Worm (Caenorhabditis elegans) whole organism, L3 larva: ENCODE measurements around the gene Y57G11C.20.

ENCODE experiments used
- ama-1 ChIP-seq: fragments of 150-350 bp; optimal IDR thresholded peaks from 2 replicates; lab custom pipeline; 2018
- fkh-10 ChIP-seq: sonication (generic microtip); optimal IDR thresholded peaks from 2 replicates; lab custom pipeline; 2017; ENCODE audit warnings: missing biosample characterization, missing genetic modification reagents, missing genetic modification characterization
- nhr-12 ChIP-seq: fragments of 150-350 bp; optimal IDR thresholded peaks from 2 replicates; lab custom pipeline; 2014; ENCODE audit warnings: missing biosample characterization, missing genetic modification characterization
- nhr-237 ChIP-seq: fragments of 150-350 bp; optimal IDR thresholded peaks from 2 replicates; lab custom pipeline; 2014; ENCODE audit warnings: missing biosample characterization, missing genetic modification characterization
- pha-4 ChIP-seq: fragments of 150-350 bp; optimal IDR thresholded peaks from 2 replicates; lab custom pipeline; 2014; ENCODE audit warnings: missing biosample characterization, missing genetic modification reagents, missing genetic modification characterization
- snpc-4 ChIP-seq: fragments of 150-350 bp; optimal IDR thresholded peaks from 2 replicates; lab custom pipeline; 2014; ENCODE audit warnings: missing biosample characterization, missing genetic modification characterization
- unc-62 ChIP-seq: fragments of 150-350 bp; sonication (generic microtip); optimal IDR thresholded peaks from 4 replicates; lab custom pipeline; 2014; ENCODE audit warnings: missing biosample characterization, missing genetic modification reagents, missing genetic modification characterization

DNA sequence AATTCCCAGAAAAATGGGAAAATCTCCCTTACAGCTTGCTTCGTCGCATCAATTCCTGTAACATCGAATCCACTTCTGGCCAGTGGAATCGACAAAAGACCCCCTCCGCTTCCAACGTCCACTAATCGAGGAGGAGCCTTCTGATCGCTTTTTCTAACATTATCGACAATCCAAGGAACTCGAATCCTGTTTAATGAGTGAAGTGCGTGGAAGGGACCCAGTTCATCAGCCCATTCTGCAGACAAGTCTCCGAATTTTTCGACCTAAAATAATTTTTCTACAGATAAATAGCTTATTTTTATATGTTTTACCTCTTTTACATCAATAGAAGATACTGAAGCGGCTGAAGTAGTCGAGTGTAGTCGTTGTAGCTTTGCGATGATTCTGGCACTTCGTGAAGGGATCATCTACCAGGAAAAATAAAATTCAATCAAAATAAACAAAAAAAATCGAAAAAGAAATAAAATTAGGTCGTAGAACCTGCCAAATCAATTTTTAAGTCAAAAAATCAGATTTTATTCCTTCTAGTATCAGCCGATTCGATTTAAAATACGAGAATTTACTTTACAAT, 47.2 kb upstream of the Y57G11C.20 start, which contains the start of gene coq-3:
- TF ChIP-seq snpc-4 (no peak), pha-4 (tag; lab: Kevin White, UChicago) (no peak), fkh-10 (GFP tag; lab: Kevin White, UChicago) (no peak), nhr-12 (tag; lab: Kevin White, UChicago) (no peak), nhr-237 (tag; lab: Kevin White, UChicago) (no peak), ama-1 (lab: Kevin White, UChicago) (peak; percentile 83), unc-62 (no peak)
